Fruit fly (Drosophila melanogaster) Kc167 (cell line): ENCODE data around the gene snu.

Experiments
- Myc ChIP-seq: fragments of >200 bp; optimal IDR thresholded peaks from 2 replicates; lab custom pipeline; 2017; ENCODE audit warnings: missing external identifiers
- Sin3A ChIP-seq: fragments of >200 bp; optimal IDR thresholded peaks from 2 replicates; lab custom pipeline; 2018; ENCODE audit warnings: missing external identifiers
- h ChIP-seq: fragments of >200 bp; optimal IDR thresholded peaks from 3 replicates; lab custom pipeline; 2018; ENCODE audit warnings: missing external identifiers
- insv ChIP-seq: fragments of >200 bp; optimal IDR thresholded peaks from 3 replicates; lab custom pipeline; 2018; ENCODE audit warnings: missing external identifiers
- psq ChIP-seq: fragments of >200 bp; optimal IDR thresholded peaks from 2 replicates; lab custom pipeline; 2017; ENCODE audit warnings: missing external identifiers
- ttk ChIP-seq: sonication (Bioruptor generic); optimal IDR thresholded peaks from 2 replicates; lab custom pipeline; 2017; ENCODE audit warnings: missing external identifiers

snu gene

DNA sequence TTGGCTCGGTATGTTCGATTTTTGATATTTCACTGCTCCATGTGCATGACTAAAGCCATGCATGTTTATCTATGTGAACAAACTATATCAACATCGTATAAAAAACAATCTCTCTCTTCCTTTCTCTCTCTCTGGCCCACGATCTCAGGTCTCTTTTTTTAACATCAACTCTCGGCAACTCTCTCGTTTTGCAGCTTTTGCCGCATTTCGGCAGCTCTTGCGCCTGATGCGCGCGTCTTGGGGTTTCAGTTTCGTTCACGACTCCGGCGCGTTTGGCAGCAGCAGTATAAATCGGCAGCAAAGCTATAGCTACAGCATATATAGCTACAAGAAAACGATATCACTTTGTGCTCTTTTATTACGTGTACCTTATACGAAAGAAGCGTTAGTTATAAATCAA lies at the start of gene snu:
snu (plus strand) TSS at position 254 of the 400 bp plus-strand sequence.
- TF ChIP-seq Sin3A (lab: Kevin White, UChicago) (no peak), insv (lab: Kevin White, UChicago) (no peak), h (lab: Kevin White, UChicago) (no peak), Myc (no peak), ttk (no peak), psq (lab: Kevin White, UChicago) (no peak)

DNA sequence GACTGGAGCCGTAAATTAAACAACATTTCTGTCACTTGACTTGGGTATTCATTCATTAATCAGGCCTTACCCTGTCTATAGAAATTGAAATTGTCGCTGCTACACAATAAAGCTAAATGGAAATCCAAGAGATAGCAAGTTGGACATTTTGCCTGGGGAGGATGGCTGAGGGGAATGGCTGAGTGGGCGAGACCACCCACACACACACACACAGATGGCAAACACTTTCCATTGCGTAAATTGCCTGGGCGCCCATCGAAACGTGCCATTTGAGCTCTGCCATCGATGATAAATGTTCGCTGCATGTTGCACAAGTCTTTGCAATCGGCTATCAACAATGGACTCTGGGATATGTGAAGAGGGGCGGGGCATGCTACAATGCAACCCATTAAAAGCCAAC lies 47.6 kb upstream of the snu start:
- TF ChIP-seq insv (lab: Kevin White, UChicago) (no peak), h (lab: Kevin White, UChicago) (no peak), Sin3A (lab: Kevin White, UChicago) (no peak), psq (lab: Kevin White, UChicago) (no peak), Myc (no peak), ttk (no peak)

DNA sequence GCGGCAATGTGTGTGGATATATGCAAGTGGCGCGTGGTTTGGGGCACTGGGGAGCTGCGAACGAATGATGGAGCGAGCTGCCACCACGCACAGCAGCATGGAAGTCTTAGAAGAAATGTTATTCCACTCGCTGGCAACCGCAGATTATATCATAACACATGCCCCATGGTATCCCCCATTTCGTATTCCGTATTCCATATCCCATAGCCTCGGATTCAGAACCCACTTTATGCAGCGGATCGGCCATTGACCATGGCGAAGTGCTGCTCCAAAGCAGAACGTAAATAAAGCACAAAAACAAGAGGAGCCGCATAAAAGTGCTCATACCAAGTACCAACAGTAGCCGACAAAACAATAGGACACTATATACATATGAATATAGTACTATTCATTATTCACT lies 46.1 kb upstream of the snu start:
- TF ChIP-seq h (lab: Kevin White, UChicago) (no peak), Myc (no peak), ttk (no peak), psq (lab: Kevin White, UChicago) (no peak), Sin3A (lab: Kevin White, UChicago) (no peak), insv (lab: Kevin White, UChicago) (no peak)

DNA sequence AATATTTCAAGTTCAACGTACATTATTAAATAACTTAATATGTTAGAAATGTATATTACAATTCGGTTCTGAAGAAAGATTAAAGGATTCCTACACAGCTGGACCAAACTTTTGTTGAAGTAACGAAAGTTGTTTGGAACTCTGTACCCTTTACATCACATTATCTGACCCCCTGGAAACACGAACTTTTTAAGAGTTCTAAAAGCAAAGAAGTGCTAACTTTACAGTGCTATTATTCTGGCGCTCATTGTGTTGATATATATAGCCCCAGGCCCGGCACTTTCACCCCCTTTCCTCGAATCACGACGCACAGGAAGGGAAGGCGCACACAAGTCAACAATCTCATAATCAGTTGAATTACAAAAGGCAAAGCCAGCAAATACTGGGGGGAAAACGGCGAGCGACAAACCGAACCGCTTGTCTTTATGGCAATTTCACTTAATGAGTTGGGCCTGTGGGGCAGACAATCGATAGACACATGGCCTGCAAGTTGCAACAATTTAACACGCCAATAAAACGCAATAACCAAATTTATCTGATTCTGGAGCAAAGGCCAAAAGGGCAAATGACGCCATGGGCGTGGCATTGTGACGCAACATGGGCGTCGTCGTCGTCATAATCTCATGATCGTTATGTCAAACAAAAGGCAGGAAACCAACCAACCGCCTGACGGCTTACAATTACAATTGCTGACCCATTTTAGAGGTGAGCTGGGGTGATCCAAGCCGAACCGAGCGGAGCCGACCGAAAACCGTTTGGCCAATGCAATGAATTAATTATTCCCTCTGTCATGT lies 45.5 kb upstream of the snu start:
- TF ChIP-seq Myc, result no peak
- TF ChIP-seq insv (lab: Kevin White, UChicago), result no peak
- no peak for TF ChIP-seq ttk
- no peak for TF ChIP-seq Sin3A (lab: Kevin White, UChicago)

DNA sequence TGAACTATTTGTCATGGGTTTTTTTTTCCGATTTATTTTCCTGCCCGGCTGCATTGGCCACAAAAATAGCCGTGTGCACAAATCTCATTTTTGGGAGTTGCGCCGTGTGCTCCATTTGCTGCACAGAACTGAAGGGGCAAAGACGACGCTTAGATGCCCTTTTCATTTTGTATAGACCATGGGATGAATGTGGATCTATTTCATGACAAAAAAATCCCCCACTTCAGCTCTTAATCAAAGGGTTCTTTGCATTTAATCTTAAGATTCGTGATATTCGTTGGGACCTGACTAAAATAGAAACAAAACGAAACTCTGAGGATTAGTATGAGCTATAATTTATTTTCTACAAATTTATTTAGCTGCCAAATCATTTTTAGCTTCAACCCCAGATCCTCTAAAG lies 44.7 kb upstream of the snu start:
- TF ChIP-seq h (lab: Kevin White, UChicago), result no peak
- TF ChIP-seq ttk, result no peak

DNA sequence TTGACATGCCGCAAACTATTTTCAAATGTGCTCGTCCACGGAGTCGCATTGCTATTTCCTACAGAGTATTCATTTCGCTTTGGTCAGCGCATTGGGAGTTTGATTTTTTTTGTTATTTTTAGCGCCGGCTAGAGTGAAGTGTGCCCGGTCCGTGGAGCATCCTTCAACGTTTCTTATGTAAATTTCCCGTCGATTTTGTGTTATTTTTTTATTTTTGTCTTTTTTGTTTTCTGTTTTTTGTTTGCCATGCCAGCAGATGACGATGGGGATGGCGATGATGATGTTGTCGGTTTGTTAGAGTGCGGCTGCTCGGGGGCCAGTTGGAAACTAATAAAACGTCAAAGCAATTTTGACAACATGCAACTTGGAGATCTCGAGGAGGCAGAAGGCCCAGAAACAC lies 44.0 kb upstream of the snu start:
- TF ChIP-seq h (lab: Kevin White, UChicago) (no peak), insv (lab: Kevin White, UChicago) (no peak), Myc (no peak), Sin3A (lab: Kevin White, UChicago) (no peak), psq (lab: Kevin White, UChicago) (no peak), ttk (no peak)

DNA sequence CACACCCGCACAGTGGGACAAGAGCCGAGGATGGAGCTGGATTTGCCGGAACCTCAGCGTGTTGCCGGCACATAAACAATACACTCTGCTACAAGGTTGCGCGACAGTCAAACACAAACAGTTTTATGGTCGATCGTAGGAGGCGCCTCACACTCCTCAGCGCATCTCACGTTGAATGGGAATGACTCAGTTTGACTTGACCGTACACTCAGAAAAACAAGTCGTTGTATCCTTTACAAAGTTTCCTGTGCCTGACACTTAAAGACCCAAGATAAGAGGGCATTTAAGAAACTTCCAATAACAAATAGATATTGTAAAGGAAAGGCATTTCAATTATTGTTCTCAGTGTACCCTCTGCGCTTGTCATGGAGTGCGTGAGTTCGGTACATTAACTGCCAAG lies 43.1 kb upstream of the snu start:
- TF ChIP-seq Myc, result no peak
- no peak for TF ChIP-seq psq (lab: Kevin White, UChicago)
- no peak for TF ChIP-seq h (lab: Kevin White, UChicago)
- TF ChIP-seq ttk, result no peak
- no peak for TF ChIP-seq insv (lab: Kevin White, UChicago)
- no peak for TF ChIP-seq Sin3A (lab: Kevin White, UChicago)

DNA sequence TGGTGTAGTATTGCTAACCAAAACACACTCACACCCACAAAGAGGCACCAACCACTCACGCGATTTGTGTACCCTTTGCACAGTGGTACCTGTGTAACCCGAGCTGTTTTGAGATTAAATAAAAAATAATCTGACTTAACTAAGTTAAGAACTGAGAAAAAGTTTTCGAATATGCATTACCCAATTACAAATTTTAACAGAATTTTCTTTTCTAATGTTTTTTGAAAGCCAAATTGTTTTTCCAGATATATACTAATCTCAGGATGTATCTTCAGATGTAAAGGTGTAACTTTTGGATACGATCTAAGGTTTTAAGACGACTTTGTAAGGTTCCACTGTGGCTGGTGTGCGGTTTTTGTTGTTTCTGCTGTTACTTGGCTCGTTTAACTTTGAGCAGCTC lies 41.1 kb upstream of the snu start:
- TF ChIP-seq ttk, result no peak
- TF ChIP-seq psq (lab: Kevin White, UChicago), result no peak

DNA sequence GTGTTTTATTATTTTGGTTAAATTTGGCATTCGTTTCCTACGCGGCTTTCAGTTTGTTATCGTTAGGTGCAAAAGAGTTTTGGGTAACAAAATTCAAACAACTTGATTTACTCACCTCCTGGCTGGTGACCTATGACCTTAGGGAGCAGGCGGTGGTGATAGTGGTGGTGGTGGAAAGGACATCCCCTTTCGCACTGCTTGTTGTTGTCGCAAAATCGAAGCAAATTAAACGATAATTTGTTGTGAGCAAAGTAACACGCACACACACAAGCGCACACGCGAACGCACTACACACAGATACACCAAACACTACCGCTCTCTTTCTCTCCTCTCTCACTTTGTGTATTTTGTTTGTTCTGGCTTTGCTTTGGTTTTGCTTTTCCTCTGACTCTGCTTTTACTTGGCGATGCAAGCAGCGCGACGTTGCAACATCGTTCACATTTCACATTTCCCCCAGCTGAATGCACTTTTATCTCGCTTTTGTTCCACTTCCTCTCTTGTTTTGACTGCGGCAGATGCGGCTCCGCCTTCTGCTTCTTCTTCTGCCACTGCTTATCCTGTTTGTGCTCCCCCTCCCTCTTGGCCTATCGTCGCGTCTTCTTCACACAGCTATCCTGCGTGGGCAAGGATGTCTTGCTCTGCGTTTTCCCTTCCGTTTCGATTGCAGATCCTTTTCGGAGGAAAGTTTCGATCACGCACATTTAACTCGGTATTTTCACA lies 40.4 kb upstream of the snu start:
- no peak for TF ChIP-seq psq (lab: Kevin White, UChicago)

DNA sequence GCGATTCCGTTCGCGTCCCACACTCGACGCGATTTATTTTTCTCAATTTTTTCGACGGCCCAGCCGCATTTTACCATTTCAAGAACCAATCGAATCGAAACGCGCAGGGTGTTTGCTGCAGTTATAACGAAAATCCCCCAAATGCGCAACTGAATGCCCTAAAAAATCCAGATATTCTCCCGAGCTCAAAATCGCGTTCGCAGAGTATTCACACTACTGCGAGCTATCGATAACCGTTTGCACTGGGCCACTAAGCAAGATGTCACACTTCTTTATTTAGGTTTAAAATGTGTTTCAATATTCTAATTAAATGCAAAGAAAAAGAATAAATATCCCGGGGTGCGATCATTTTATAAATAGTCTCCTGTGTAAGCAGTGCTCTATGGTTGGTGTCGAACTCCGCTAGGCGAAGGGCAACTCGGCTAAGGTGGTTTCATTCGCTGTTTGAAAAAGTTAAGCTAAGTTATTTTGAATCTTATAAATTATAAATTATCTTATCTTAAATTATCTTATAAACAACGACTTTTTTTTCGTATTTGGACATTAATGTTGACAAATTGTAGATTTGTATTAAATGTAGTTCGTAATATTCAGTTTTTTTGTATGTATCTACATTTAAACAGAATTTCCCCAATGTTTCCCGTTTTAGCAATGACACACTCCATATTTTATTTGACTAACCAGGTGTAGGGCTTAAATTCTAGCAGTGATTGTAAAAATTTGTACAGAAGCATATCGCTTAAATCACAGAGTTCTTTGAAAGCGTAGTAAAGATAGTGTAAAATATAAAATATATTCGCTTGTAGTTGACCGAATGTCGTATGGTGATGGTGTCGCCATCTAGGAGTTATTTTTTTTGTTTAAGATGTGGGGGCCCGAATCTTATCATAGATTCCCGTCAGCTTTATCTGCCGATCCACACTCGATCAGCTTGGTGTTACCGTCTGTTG lies 39.6 kb upstream of the snu start, which contains the start of gene CG10011:
CG10011 (minus strand) TSS at position 119 of the 950 bp plus-strand sequence.
- TF ChIP-seq Myc, result no peak

DNA sequence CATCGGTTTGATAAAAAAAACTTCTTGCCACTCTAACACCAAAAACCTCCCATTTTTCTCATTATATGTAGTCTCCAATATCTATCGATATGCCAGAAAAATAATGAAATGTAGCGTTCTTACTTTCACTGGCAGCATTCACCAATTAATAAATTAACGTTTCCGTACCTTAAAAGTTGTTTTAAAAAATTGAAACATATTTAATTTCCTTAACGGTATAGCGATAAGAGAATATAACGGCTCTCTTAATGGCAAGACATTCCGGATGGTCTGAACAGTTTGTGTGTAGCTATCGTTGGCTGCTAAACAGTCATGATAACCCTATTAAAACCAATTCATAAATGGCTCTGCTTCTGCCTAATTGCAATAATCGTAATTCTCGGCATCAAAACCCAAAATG lies 38.7 kb upstream of the snu start, which contains the start of gene CG9988:
CG9988 (plus strand) TSS at position 301 of the 400 bp plus-strand sequence.
- TF ChIP-seq ttk (no peak), psq (lab: Kevin White, UChicago) (no peak), Sin3A (lab: Kevin White, UChicago) (no peak), h (lab: Kevin White, UChicago) (no peak), insv (lab: Kevin White, UChicago) (no peak), Myc (no peak)

DNA sequence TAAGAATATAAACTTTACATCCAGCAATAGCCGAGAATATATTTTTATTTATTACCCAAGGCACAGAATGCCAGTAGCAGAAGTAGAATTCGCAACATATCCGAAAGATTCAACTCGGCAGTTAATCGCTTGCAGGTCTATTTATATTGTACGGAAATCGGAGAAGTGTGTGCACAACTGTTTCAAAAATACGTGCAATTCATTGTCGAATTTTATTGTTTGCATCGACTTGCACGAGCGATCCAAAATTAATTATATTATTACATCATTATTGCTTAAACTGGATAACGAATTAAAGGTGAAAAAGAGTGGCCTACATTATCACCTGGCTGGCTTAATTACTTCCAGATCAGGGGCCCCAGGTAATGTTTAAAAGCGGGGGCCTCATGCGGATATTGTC lies 32.0 kb upstream of the snu start, which contains the start of gene CG14062:
CG14062 (minus strand) TSS at position 101 of the 400 bp plus-strand sequence.
- no peak for TF ChIP-seq h (lab: Kevin White, UChicago)
- no peak for TF ChIP-seq Myc
- no peak for TF ChIP-seq psq (lab: Kevin White, UChicago)
- no peak for TF ChIP-seq insv (lab: Kevin White, UChicago)
- TF ChIP-seq Sin3A (lab: Kevin White, UChicago), result no peak
- TF ChIP-seq ttk, result no peak
